Worm (Caenorhabditis elegans): ENCODE measurements around the gene cyld-1.

The cyld-1 gene

ce11 chrIII:9867780-9868503 is 42.5 kb downstream of the cyld-1 start, which contains the start of gene dhhc-4 (continued):
- TF ChIP-seq T07F8.4 (tag; optimal IDR thresholded peaks at IDR 0.05) (peak; percentile 9), ceh-27 (GFP tag; optimal IDR thresholded peaks at IDR 0.05) (peak; percentile 82), madf-3 (GFP tag; IDR thresholded peaks at IDR 0.05) (0 out of 2 replicates have a peak, but pooled peaks have one; percentile 40), aptf-2 (GFP tag; conservative IDR thresholded peaks at IDR 0.05) (0 out of 2 replicates have a peak, but pooled peaks have one; percentile 53), nfyb-1 (GFP tag; IDR thresholded peaks at IDR 0.05) (no peak), K12H6.12 (tag; optimal IDR thresholded peaks at IDR 0.05) (peak; percentile 42)

DNA sequence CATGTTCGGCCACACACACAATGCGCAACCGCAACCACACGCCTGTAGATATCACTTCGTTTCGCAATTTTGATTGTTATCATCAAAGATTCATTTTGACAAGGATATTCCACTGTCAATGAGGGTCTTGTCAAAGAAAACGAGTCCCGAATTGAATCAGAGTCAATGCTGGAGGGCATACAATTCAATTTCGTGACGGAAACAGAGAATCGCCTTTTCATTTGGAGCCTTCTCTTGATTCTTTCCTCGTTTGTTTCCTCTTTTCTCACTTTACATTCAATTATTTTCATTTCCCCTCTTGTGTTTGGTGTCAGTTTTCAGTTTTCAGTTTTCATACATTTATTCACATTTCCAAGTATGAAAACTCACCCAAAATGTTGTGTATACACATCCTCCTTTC is 43.1 kb downstream of the cyld-1 start:
- no peak for TF ChIP-seq cebp-1 (GFP tag; IDR thresholded peaks at IDR 0.05)
- no peak for TF ChIP-seq cebp-1 (tag; optimal IDR thresholded peaks at IDR 0.05)
- no peak for TF ChIP-seq pha-4 (tag; optimal IDR thresholded peaks at IDR 0.05)
- TF ChIP-seq F52B5.7 (tag; optimal IDR thresholded peaks at IDR 0.05): no peak
- TF ChIP-seq snpc-1.1 (tag; optimal IDR thresholded peaks at IDR 0.05; ENCODE audit: insufficient read depth): no peak
- no peak for TF ChIP-seq Y79H2A.3 (GFP tag; conservative IDR thresholded peaks at IDR 0.05)
- TF ChIP-seq F10E7.11 (tag; optimal IDR thresholded peaks at IDR 0.05): no peak
- TF ChIP-seq K12H6.12 (tag; optimal IDR thresholded peaks at IDR 0.05): no peak
- no peak for TF ChIP-seq ztf-28 (GFP tag; IDR thresholded peaks at IDR 0.05)
- TF ChIP-seq F57C9.4 (tag; optimal IDR thresholded peaks at IDR 0.05): no peak
- TF ChIP-seq B0019.2 (GFP tag; conservative IDR thresholded peaks at IDR 0.05): no peak
- no peak for TF ChIP-seq nfya-2 (GFP tag; IDR thresholded peaks at IDR 0.05)
- TF ChIP-seq F33H1.4 (GFP tag; IDR thresholded peaks at IDR 0.05): no peak
- no peak for TF ChIP-seq F49E8.2 (tag; optimal IDR thresholded peaks at IDR 0.05; ENCODE audit: insufficient read depth)
- no peak for TF ChIP-seq K11D2.4 (GFP tag; IDR thresholded peaks at IDR 0.05)
- TF ChIP-seq lir-1 (GFP tag; conservative IDR thresholded peaks at IDR 0.05): no peak
- TF ChIP-seq attf-5 (GFP tag; optimal IDR thresholded peaks at IDR 0.05): no peak
- TF ChIP-seq egl-18 (GFP tag; IDR thresholded peaks at IDR 0.05): no peak
- TF ChIP-seq fkh-3 (tag; optimal IDR thresholded peaks at IDR 0.05): no peak
- TF ChIP-seq rcor-1 (GFP tag; IDR thresholded peaks at IDR 0.05): no peak

ce11 chrIII:9862469-9862868 is 48.0 kb downstream of the cyld-1 start:
- TF ChIP-seq lsl-1 (GFP tag; optimal IDR thresholded peaks at IDR 0.05) (peak; percentile 83), attf-5 (GFP tag; optimal IDR thresholded peaks at IDR 0.05) (no peak)

DNA sequence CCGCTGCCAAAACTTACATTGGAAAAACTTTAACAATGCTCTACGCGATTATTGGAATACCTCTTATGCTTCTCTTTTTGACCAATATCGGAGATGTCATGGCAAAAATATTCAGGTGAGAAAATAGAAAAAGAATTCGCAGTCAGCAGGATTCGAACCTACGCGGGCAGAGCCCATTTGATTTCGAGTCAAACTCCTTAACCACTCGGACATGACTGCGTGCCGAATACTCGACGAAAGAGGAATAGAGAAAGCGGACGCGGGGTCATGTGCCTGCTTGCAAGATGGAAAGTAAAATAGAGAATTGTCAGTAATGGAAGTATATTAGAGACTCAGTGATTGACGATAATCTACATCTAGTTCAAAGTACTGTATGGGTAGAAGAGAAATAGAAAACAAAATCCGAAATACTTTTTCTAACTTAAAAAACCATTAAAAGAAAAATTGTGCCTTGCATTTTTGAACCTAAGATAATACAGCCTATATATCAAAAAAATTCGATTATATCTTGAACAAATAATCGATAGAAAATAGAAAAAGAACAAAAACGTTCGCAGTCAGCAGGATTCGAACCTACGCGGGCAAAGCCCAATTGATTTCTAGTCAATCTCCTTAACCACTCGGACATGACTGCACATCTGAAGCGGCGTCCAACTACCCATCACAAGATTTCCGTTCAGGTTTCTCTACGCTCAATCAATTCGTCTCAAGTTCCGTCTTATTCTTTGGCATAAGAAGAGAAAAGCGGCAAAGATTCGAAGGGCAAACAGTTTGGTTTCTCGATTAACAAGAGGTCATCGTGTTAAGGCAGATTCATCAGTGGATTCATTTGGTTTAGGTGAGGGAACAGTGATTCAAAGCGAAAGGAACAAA is 48.8 kb downstream of the cyld-1 start:
- TF ChIP-seq ekl-4 (GFP tag; IDR thresholded peaks at IDR 0.05) (peak; percentile 61), bed-1 (GFP tag; IDR thresholded peaks at IDR 0.05) (no peak), lsl-1 (GFP tag; optimal IDR thresholded peaks at IDR 0.05) (peak; percentile 54), T07F8.4 (tag; optimal IDR thresholded peaks at IDR 0.05) (peak; percentile 3), nhr-120 (GFP tag; IDR thresholded peaks at IDR 0.05) (no peak), nfyb-1 (GFP tag; IDR thresholded peaks at IDR 0.05) (peak; percentile 81), lin-35 (GFP tag; optimal IDR thresholded peaks at IDR 0.05) (peak in 1 of 3 experiments; percentile 67), dpff-1 (tag; optimal IDR thresholded peaks at IDR 0.05) (no peak), rpc-1 (optimal IDR thresholded peaks at IDR 0.05) (peak; percentile 60), rpc-1 (tag; optimal IDR thresholded peaks at IDR 0.05) (peak; percentile 83), B0336.3 (GFP tag; IDR thresholded peaks at IDR 0.05) (peak; percentile 79), cebp-1 (GFP tag; IDR thresholded peaks at IDR 0.05) (no peak; the same call in 1 of the 2 replicates), cebp-1 (tag; optimal IDR thresholded peaks at IDR 0.05) (peak; percentile 66), hlh-26 (GFP tag; conservative IDR thresholded peaks at IDR 0.05) (no peak), hlh-12 (tag; optimal IDR thresholded peaks at IDR 0.05) (peak; percentile 51), Y95B8A.8 (GFP tag; IDR thresholded peaks at IDR 0.05) (peak; percentile 81; the same call in 1 of the 2 replicates), zim-3 (tag; optimal IDR thresholded peaks at IDR 0.05) (peak; percentile 80), nhr-179 (tag; optimal IDR thresholded peaks at IDR 0.05) (no peak), chd-7 (tag; optimal IDR thresholded peaks at IDR 0.05) (peak; percentile 74), somi-1 (GFP tag; optimal IDR thresholded peaks at IDR 0.05) (peak; percentile 38)
